Worm (Caenorhabditis elegans): ENCODE results near the gene Y38H6A.5.

DNA sequence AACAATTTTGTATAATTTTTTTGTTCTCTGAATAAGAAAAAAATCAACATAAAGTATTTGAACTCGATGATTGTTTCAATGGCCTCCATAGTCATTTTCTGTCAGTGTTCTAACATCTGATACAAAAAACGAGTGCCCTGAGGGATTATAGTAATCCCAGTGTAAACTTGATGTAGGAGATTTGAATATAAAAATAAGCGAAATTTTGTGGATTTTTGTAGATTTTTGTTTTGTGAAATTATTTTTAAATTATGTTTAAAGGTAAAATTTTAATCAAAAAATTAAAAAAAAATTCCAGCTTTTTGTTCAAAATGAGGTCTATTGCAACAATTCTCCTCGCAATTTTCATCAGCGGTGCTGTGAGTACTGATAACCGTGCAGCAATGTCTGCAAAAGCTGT is 9.7 kb downstream of the Y38H6A.5 start, which contains the start of gene Y38H6A.1:
- TF ChIP-seq pha-4 (tag; optimal IDR thresholded peaks at IDR 0.05): no peak
- no peak for TF ChIP-seq drap-1 (GFP tag; optimal IDR thresholded peaks at IDR 0.05)
- no peak for TF ChIP-seq ztf-11 (tag; optimal IDR thresholded peaks at IDR 0.05)
- no peak for TF ChIP-seq blmp-1 (tag; optimal IDR thresholded peaks at IDR 0.05)
- no peak for TF ChIP-seq nhr-12 (tag; optimal IDR thresholded peaks at IDR 0.05)
- no peak for TF ChIP-seq mab-5 (tag; optimal IDR thresholded peaks at IDR 0.05)
- no peak for TF ChIP-seq nhr-28 (tag; optimal IDR thresholded peaks at IDR 0.05)
- TF ChIP-seq lsy-2 (tag; optimal IDR thresholded peaks at IDR 0.05): no peak
- no peak for TF ChIP-seq sptf-1 (tag; optimal IDR thresholded peaks at IDR 0.05)
- no peak for TF ChIP-seq ces-1 (GFP tag; optimal IDR thresholded peaks at IDR 0.05)
- no peak for TF ChIP-seq ceh-83 (GFP tag; optimal IDR thresholded peaks at IDR 0.05)
